Fruit fly (Drosophila melanogaster): ENCODE data around the gene MESR6.

MESR6 gene

DNA sequence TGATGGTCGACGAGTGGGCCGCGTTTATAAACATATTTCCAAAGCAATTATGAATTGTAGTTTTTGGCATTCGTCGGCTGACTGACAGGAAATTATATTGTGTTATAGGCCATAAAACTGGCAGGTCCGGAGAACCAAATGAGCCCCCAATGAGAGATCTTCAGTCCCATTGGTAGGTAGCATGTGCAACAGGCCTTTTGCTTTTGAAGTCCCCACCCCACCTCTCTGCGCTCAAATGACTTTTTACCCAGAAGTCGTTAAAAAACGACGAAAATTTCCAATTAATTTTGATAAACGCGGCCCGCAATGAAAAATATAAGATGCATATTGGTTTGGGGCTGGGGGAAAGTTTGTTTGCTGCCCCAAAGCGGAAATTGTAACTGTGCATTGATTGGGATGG is 44.2 kb upstream of the MESR6 start:
- no peak for TF ChIP-seq HLH106 (tag; optimal IDR thresholded peaks at IDR 0.05)
- no peak for TF ChIP-seq Abd-B (GFP tag; optimal IDR thresholded peaks at IDR 0.05)
- no peak for TF ChIP-seq foxo (GFP tag; optimal IDR thresholded peaks at IDR 0.05)
- no peak for TF ChIP-seq pan (optimal IDR thresholded peaks at IDR 0.05)
- no peak for TF ChIP-seq Sp1 (GFP tag; optimal IDR thresholded peaks at IDR 0.05)
- TF ChIP-seq CG9705 (GFP tag; optimal IDR thresholded peaks at IDR 0.05) = no peak
- no peak for TF ChIP-seq jim (GFP tag; optimal IDR thresholded peaks at IDR 0.05)
- TF ChIP-seq Dfd (GFP tag; optimal IDR thresholded peaks at IDR 0.05) = no peak
- TF ChIP-seq Hnf4 (GFP tag; optimal IDR thresholded peaks at IDR 0.05) = no peak
- no peak for TF ChIP-seq CG32264 (GFP tag; optimal IDR thresholded peaks at IDR 0.05)
- TF ChIP-seq dl (GFP tag; optimal IDR thresholded peaks at IDR 0.05; ENCODE audit: insufficient read depth in 1 of 2, partially characterized antibody in 2 of 2) = no peak
- TF ChIP-seq Hr83 (GFP tag; optimal IDR thresholded peaks at IDR 0.05; ENCODE audit: poor library complexity, severe bottlenecking) = no peak
- TF ChIP-seq dmrt93B (GFP tag; optimal IDR thresholded peaks at IDR 0.05) = no peak
- TF ChIP-seq usp (GFP tag; optimal IDR thresholded peaks at IDR 0.05) = no peak
- TF ChIP-seq dsf (GFP tag; optimal IDR thresholded peaks at IDR 0.05; ENCODE audit: borderline replicate concordance) = no peak
- TF ChIP-seq tai (GFP tag; optimal IDR thresholded peaks at IDR 0.05) = no peak
- TF ChIP-seq Jra (GFP tag; optimal IDR thresholded peaks at IDR 0.05) = no peak
- no peak for TF ChIP-seq sage (GFP tag; optimal IDR thresholded peaks at IDR 0.05)

DNA sequence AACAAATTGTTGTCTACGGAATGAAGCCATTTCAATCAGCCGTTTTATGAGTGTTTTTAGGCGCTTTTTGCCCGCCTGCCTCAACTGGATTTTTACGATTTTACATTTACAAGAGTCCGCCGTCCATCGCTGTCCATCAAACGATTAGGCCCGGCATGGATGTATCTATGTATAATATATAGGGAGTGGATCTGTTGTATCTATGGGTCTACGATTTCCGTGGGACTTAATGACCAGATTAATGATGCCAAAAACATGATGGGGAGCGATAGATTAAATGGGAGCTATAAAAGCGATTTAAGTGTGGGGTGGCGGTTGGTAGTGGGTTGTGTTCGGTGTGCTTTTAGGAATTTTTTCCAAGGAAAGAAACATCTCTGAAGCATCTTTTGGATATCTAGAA is 43.7 kb upstream of the MESR6 start:
- no peak for TF ChIP-seq tai (GFP tag; optimal IDR thresholded peaks at IDR 0.05)
- TF ChIP-seq br (GFP tag; optimal IDR thresholded peaks at IDR 0.05) = no peak
- TF ChIP-seq Myc (optimal IDR thresholded peaks at IDR 0.05) = no peak
- no peak for TF ChIP-seq Hr78 (GFP tag; optimal IDR thresholded peaks at IDR 0.05)
- TF ChIP-seq pan (optimal IDR thresholded peaks at IDR 0.05) = no peak
- TF ChIP-seq usp (GFP tag; optimal IDR thresholded peaks at IDR 0.05) = no peak
- no peak for TF ChIP-seq Hnf4 (GFP tag; optimal IDR thresholded peaks at IDR 0.05)
- no peak for TF ChIP-seq Hr83 (GFP tag; optimal IDR thresholded peaks at IDR 0.05; ENCODE audit: poor library complexity, severe bottlenecking)

DNA sequence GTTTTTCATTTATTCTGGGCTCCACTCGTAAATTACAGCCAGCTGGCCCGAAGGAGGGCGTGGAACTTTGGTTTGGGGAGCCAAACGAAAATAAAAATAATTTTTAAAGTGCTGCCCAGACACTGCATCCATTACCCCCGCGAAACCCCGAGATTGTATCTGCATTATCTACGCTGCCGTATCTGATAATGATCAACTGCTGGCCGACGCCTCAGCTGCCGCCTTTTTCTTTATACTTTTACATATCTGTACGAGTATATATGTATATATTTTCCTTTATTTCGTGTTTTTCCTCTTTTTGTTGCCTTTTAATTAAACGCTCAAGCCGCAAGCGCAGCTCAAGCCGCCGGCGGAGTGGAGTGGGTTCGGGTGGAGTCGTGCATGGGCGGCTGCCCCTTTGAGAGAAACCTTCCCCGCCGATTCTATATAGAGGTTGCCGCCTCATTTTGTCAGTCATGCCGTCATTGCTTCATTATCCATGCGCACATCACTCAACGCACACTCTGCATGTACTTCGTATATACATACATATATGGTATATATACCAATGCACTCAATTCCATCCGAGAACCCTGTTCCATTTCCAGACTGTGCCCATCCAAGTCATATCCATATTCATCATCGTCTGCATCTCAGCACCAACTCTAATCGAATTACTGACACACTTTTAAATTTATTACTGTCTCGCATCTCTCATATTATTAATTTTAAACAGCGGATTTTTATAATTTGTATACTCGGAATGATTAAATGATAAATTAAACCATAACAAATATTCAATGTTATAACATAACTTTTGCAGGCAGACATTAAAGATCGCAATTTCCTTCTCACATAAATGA is 42.6 kb upstream of the MESR6 start:
- TF ChIP-seq usp (GFP tag; optimal IDR thresholded peaks at IDR 0.05) (no peak), Mio (GFP tag; optimal IDR thresholded peaks at IDR 0.05) (no peak), dl (GFP tag; optimal IDR thresholded peaks at IDR 0.05; ENCODE audit: insufficient read depth in 1 of 2, partially characterized antibody in 2 of 2) (no peak), rgr (GFP tag; optimal IDR thresholded peaks at IDR 0.05) (no peak), psq (GFP tag; optimal IDR thresholded peaks at IDR 0.05) (no peak), jim (GFP tag; optimal IDR thresholded peaks at IDR 0.05) (no peak), CG9705 (GFP tag; optimal IDR thresholded peaks at IDR 0.05) (no peak), dmrt93B (GFP tag; optimal IDR thresholded peaks at IDR 0.05) (no peak), Hr83 (GFP tag; optimal IDR thresholded peaks at IDR 0.05; ENCODE audit: poor library complexity, severe bottlenecking) (no peak), Hnf4 (GFP tag; optimal IDR thresholded peaks at IDR 0.05) (no peak), h (GFP tag; optimal IDR thresholded peaks at IDR 0.05) (no peak), Vsx2 (GFP tag; optimal IDR thresholded peaks at IDR 0.05; ENCODE audit: partially characterized antibody) (no peak), Jra (GFP tag; optimal IDR thresholded peaks at IDR 0.05) (no peak), Rel (GFP tag; optimal IDR thresholded peaks at IDR 0.05) (no peak), Rel (tag; optimal IDR thresholded peaks at IDR 0.05) (no peak), OdsH (GFP tag; optimal IDR thresholded peaks at IDR 0.05) (no peak), CG32264 (GFP tag; optimal IDR thresholded peaks at IDR 0.05) (no peak), sage (GFP tag; optimal IDR thresholded peaks at IDR 0.05) (no peak), Myc (optimal IDR thresholded peaks at IDR 0.05) (no peak)

DNA sequence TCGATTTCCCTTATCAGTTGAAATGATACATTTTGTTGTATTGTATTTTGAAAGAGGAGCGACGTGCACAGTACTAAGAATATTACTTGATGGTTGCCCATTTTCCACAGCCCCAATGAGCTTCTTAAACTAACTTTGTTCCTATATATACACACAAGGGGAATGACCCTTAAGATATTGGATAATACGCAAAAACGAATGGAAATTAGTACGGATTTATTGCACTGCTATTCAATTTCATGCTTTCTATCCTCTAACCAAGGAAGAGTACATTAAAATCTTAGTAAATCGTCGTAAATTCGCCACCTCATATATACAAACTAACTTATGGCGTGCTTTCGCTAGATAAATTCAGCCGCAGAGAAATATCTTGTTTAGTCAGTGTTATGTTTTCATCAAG is 40.5 kb upstream of the MESR6 start, which contains the start of gene Acp76A:
Gene Acp76A (minus strand): TSS at position 101 of the 400 bp plus-strand sequence.
- TF ChIP-seq HLH106 (tag; optimal IDR thresholded peaks at IDR 0.05) (no peak), h (GFP tag; optimal IDR thresholded peaks at IDR 0.05) (no peak), fru (GFP tag; optimal IDR thresholded peaks at IDR 0.05) (no peak), GATAd (GFP tag; optimal IDR thresholded peaks at IDR 0.05) (no peak), Abd-B (GFP tag; optimal IDR thresholded peaks at IDR 0.05) (no peak), pan (optimal IDR thresholded peaks at IDR 0.05) (no peak), sage (GFP tag; optimal IDR thresholded peaks at IDR 0.05) (no peak), dl (GFP tag; optimal IDR thresholded peaks at IDR 0.05; ENCODE audit: insufficient read depth in 1 of 2, partially characterized antibody in 2 of 2) (no peak), rgr (GFP tag; optimal IDR thresholded peaks at IDR 0.05) (no peak), Hr83 (GFP tag; optimal IDR thresholded peaks at IDR 0.05; ENCODE audit: poor library complexity, severe bottlenecking) (no peak)
